Fruit fly (Drosophila melanogaster) whole organism, prepupa: ENCODE data around the gene CG10098.

Experiments used
- CG10669 ChIP-seq: fragments of 200-800 bp; sonication (Bioruptor generic); optimal IDR thresholded peaks from 3 replicates; lab custom pipeline; 2018; ENCODE audit warnings: missing biosample characterization, mild to moderate bottlenecking, missing genetic modification characterization, moderate library complexity
- CG11762 ChIP-seq: fragments of 200-800 bp; sonication (Bioruptor generic); optimal IDR thresholded peaks from 3 replicates; lab custom pipeline; 2016; ENCODE audit warnings: missing biosample characterization, missing genetic modification characterization; ENCODE audit not compliant: insufficient read depth
- CG11902 ChIP-seq: fragments of 200-800 bp; sonication (Bioruptor generic); optimal IDR thresholded peaks from 3 replicates; lab custom pipeline; 2016; ENCODE audit warnings: missing biosample characterization, missing genetic modification characterization
- CG15336 ChIP-seq: fragments of 200-800 bp; sonication (Bioruptor generic); IDR thresholded peaks from 2 replicates; pipeline ENCODE4 v1.3.6; 2022; ENCODE audit warnings: missing biosample characterization, missing genetic modification characterization
- CG1621 ChIP-seq: fragments of 200-800 bp; sonication (Bioruptor generic); optimal IDR thresholded peaks from 3 replicates; lab custom pipeline; 2018; ENCODE audit warnings: missing biosample characterization, mild to moderate bottlenecking, missing genetic modification characterization
- CG16779 ChIP-seq: fragments of 200-800 bp; sonication (Bioruptor generic); optimal IDR thresholded peaks from 3 replicates; lab custom pipeline; 2017; ENCODE audit warnings: missing biosample characterization, mild to moderate bottlenecking, missing genetic modification characterization
- CG31627 ChIP-seq: fragments of 200-800 bp; sonication (Bioruptor generic); optimal IDR thresholded peaks from 3 replicates; lab custom pipeline; 2016; ENCODE audit warnings: missing biosample characterization, missing genetic modification characterization
- CG32006 ChIP-seq: fragments of 200-800 bp; sonication (Bioruptor generic); optimal IDR thresholded peaks from 3 replicates; lab custom pipeline; 2017; ENCODE audit warnings: missing biosample characterization, mild to moderate bottlenecking, missing genetic modification characterization
- CG34406 ChIP-seq: fragments of 200-800 bp; sonication (Bioruptor generic); optimal IDR thresholded peaks from 3 replicates; lab custom pipeline; 2016; ENCODE audit warnings: missing biosample characterization, missing genetic modification characterization
- CG6163 ChIP-seq: fragments of 200-800 bp; sonication (Bioruptor generic); IDR thresholded peaks from 3 replicates; pipeline ENCODE4 v1.3.6; 2022; ENCODE audit warnings: missing biosample characterization, missing genetic modification characterization
- CG6276 ChIP-seq: fragments of 200-800 bp; sonication (Bioruptor generic); optimal IDR thresholded peaks from 2 replicates; lab custom pipeline; 2017; ENCODE audit warnings: missing biosample characterization, mild to moderate bottlenecking, missing genetic modification characterization
- CG6792 ChIP-seq: fragments of 200-800 bp; sonication (Bioruptor generic); optimal IDR thresholded peaks from 3 replicates; lab custom pipeline; 2016; ENCODE audit warnings: missing biosample characterization, missing genetic modification characterization
- CG6854 ChIP-seq: fragments of 200-800 bp; sonication (Bioruptor generic); optimal IDR thresholded peaks from 2 replicates; lab custom pipeline; 2017; ENCODE audit warnings: missing biosample characterization, mild to moderate bottlenecking, missing genetic modification characterization
- CG7368 ChIP-seq: fragments of 200-800 bp; sonication (Bioruptor generic); optimal IDR thresholded peaks from 3 replicates; lab custom pipeline; 2016; ENCODE audit warnings: missing biosample characterization, missing genetic modification characterization
- CG8119 ChIP-seq: fragments of 200-800 bp; sonication (Bioruptor generic); IDR thresholded peaks from 3 replicates; pipeline ENCODE4 v1.3.6; 2022; ENCODE audit warnings: missing biosample characterization, missing genetic modification characterization
- CG8319 ChIP-seq: fragments of 200-800 bp; sonication (Bioruptor generic); optimal IDR thresholded peaks from 3 replicates; lab custom pipeline; 2016; ENCODE audit warnings: missing biosample characterization, missing genetic modification characterization
- CG8632 ChIP-seq: fragments of 200-800 bp; sonication (Bioruptor generic); optimal IDR thresholded peaks from 3 replicates; lab custom pipeline; 2016; ENCODE audit warnings: missing biosample characterization, missing genetic modification characterization
- Eip75B ChIP-seq: fragments of 200-800 bp; sonication (Bioruptor generic); optimal IDR thresholded peaks from 3 replicates; lab custom pipeline; 2016; ENCODE audit warnings: missing biosample characterization, missing genetic modification characterization
- Eip78C ChIP-seq: fragments of 200-800 bp; sonication (Bioruptor generic); peaks from one replicate; lab custom pipeline; 2016; ENCODE audit warnings: missing biosample characterization, missing genetic modification characterization
- Eip93F ChIP-seq: fragments of 200-800 bp; sonication (Bioruptor generic); optimal IDR thresholded peaks from 2 replicates; lab custom pipeline; 2016; ENCODE audit warnings: missing biosample characterization, mild to moderate bottlenecking, missing genetic modification characterization
- Ets21C ChIP-seq: fragments of 200-800 bp; sonication (Bioruptor generic); optimal IDR thresholded peaks from 3 replicates; lab custom pipeline; 2016; ENCODE audit warnings: missing biosample characterization, missing genetic modification characterization
- Ets96B ChIP-seq: fragments of 200-800 bp; optimal IDR thresholded peaks from 2 replicates; lab custom pipeline; 2019; ENCODE audit warnings: missing biosample characterization, mild to moderate bottlenecking, missing genetic modification characterization, moderate library complexity
- Gug ChIP-seq: fragments of 200-800 bp; sonication (Bioruptor generic); IDR thresholded peaks from 2 replicates; pipeline ENCODE4 v1.3.6; 2022; ENCODE audit warnings: missing biosample characterization, missing genetic modification characterization
- Hr38 ChIP-seq: sonication (Bioruptor generic); optimal IDR thresholded peaks from 2 replicates; lab custom pipeline; 2016; ENCODE audit warnings: missing biosample characterization, missing genetic modification characterization
- Hr4 ChIP-seq: fragments of 200-800 bp; sonication (Bioruptor generic); optimal IDR thresholded peaks from 3 replicates; lab custom pipeline; 2016; ENCODE audit warnings: missing biosample characterization, missing genetic modification characterization
- Lpt ChIP-seq: fragments of 200-800 bp; sonication (Bioruptor generic); optimal IDR thresholded peaks from 3 replicates; lab custom pipeline; 2016; ENCODE audit warnings: missing biosample characterization, missing genetic modification characterization
- Met ChIP-seq: fragments of 200-800 bp; sonication (Bioruptor generic); optimal IDR thresholded peaks from 3 replicates; lab custom pipeline; 2016; ENCODE audit warnings: missing biosample characterization, missing genetic modification characterization
- Smox ChIP-seq: fragments of 200-800 bp; sonication (Bioruptor generic); optimal IDR thresholded peaks from 3 replicates; lab custom pipeline; 2016; ENCODE audit warnings: missing biosample characterization, missing genetic modification characterization
- Sox15 ChIP-seq: fragments of 200-800 bp; sonication (Bioruptor generic); optimal IDR thresholded peaks from 3 replicates; lab custom pipeline; 2016; ENCODE audit warnings: missing biosample characterization, missing genetic modification characterization
- achi ChIP-seq: fragments of 200-800 bp; sonication (Bioruptor generic); optimal IDR thresholded peaks from 3 replicates; lab custom pipeline; 2016; ENCODE audit warnings: missing biosample characterization, missing genetic modification characterization
- acj6 ChIP-seq: fragments of 200-800 bp; sonication (Bioruptor generic); optimal IDR thresholded peaks from 3 replicates; lab custom pipeline; 2016; ENCODE audit warnings: missing biosample characterization, missing genetic modification characterization
- dac ChIP-seq: fragments of 200-800 bp; sonication (Bioruptor generic); optimal IDR thresholded peaks from 2 replicates; lab custom pipeline; 2017; ENCODE audit warnings: missing biosample characterization, mild to moderate bottlenecking, missing genetic modification characterization
- dsx ChIP-seq: fragments of 200-800 bp; optimal IDR thresholded peaks from 3 replicates; lab custom pipeline; 2019; ENCODE audit warnings: missing biosample characterization, mild to moderate bottlenecking, missing genetic modification characterization, moderate library complexity; ENCODE audit not compliant: poor library complexity, severe bottlenecking
- fd59A ChIP-seq: fragments of 200-800 bp; sonication (Bioruptor generic); optimal IDR thresholded peaks from 2 replicates; lab custom pipeline; 2017; ENCODE audit warnings: missing biosample characterization, mild to moderate bottlenecking, missing genetic modification characterization, missing genetic modification reagents
- fd85E ChIP-seq: fragments of 200-800 bp; sonication (Bioruptor generic); optimal IDR thresholded peaks from 3 replicates; lab custom pipeline; 2016; ENCODE audit warnings: missing biosample characterization, missing genetic modification characterization
- fkh ChIP-seq: fragments of 200-800 bp; sonication (Bioruptor generic); optimal IDR thresholded peaks from 3 replicates; lab custom pipeline; 2017; ENCODE audit warnings: missing biosample characterization, mild to moderate bottlenecking, missing genetic modification characterization, moderate library complexity
- lz ChIP-seq: fragments of 200-800 bp; sonication (Bioruptor generic); optimal IDR thresholded peaks from 3 replicates; lab custom pipeline; 2016; ENCODE audit warnings: missing biosample characterization, missing genetic modification characterization
- net ChIP-seq: fragments of 200-800 bp; sonication (Bioruptor generic); optimal IDR thresholded peaks from 3 replicates; lab custom pipeline; 2016; ENCODE audit warnings: missing biosample characterization, missing genetic modification characterization
- pdm3 ChIP-seq: fragments of 200-800 bp; sonication (Bioruptor generic); optimal IDR thresholded peaks from 3 replicates; lab custom pipeline; 2016; ENCODE audit warnings: missing biosample characterization, missing genetic modification characterization
- salr ChIP-seq, 2 experiments: fragments of 200-800 bp; sonication (Bioruptor generic); optimal IDR thresholded peaks; 3 replicates each; lab custom pipeline; 2016 to 2018; ENCODE audit warnings: missing biosample characterization in 2 of 2, missing genetic modification characterization in 2 of 2, mild to moderate bottlenecking in 1 of 2
- spab ChIP-seq: fragments of 200-800 bp; sonication (Bioruptor generic); optimal IDR thresholded peaks from 2 replicates; lab custom pipeline; 2017; ENCODE audit warnings: missing biosample characterization, mild to moderate bottlenecking, missing genetic modification characterization, missing genetic modification reagents
- ss ChIP-seq, 2 experiments: fragments of 200-800 bp; sonication (Bioruptor generic); optimal IDR thresholded peaks; 2 replicates in 1 of 2; 3 replicates in 1 of 2; lab custom pipeline; 2017 to 2018; ENCODE audit warnings: mild to moderate bottlenecking in 2 of 2, missing biosample characterization in 2 of 2, missing genetic modification characterization in 2 of 2, moderate library complexity in 1 of 2
- svp ChIP-seq: fragments of 200-800 bp; sonication (Bioruptor generic); peaks from one replicate; lab custom pipeline; 2016; ENCODE audit warnings: missing biosample characterization, missing genetic modification characterization
- topi ChIP-seq: fragments of 200-800 bp; sonication (Bioruptor generic); optimal IDR thresholded peaks from 3 replicates; lab custom pipeline; 2016; ENCODE audit warnings: missing biosample characterization, missing genetic modification characterization
- vri ChIP-seq: fragments of 200-800 bp; sonication (Bioruptor generic); optimal IDR thresholded peaks from 3 replicates; lab custom pipeline; 2016; ENCODE audit warnings: missing biosample characterization, mild to moderate bottlenecking, missing genetic modification characterization

CG10098 gene

dm6 chr3R:7107713-7108588 lies 16.4 kb upstream of the CG10098 start (continued):
- TF ChIP-seq Ets21C (GFP tag; lab: Kevin White, UChicago) (no peak), Sox15 (GFP tag; lab: Kevin White, UChicago) (no peak), Gug (GFP tag; lab: Robert Waterston, UW) (no peak), fd59A (GFP tag; lab: Kevin White, UChicago) (no peak), CG34406 (GFP tag; lab: Kevin White, UChicago) (no peak), svp (GFP tag; lab: Kevin White, UChicago) (peak; percentile 75), vri (peak; percentile 38), pdm3 (GFP tag; lab: Kevin White, UChicago) (no peak), CG8632 (peak; percentile 1), CG8319 (no peak), CG16779 (no peak), achi (GFP tag; lab: Kevin White, UChicago) (no peak), dac (GFP tag; lab: Kevin White, UChicago) (no peak), Eip78C (GFP tag; lab: Kevin White, UChicago) (peak; percentile 80), fkh (peak; percentile 35)
- TF ChIP-seq, all 60 proteins: peak for 16

- peak; percentile 82 for TF ChIP-seq Hr38 (GFP tag; lab: Kevin White, UChicago)
- TF ChIP-seq net (GFP tag; lab: Kevin White, UChicago): peak; percentile 96
- TF ChIP-seq CG32006 (GFP tag; lab: Kevin White, UChicago): peak; percentile 98
- peak; percentile 84 for TF ChIP-seq CG1621
- TF ChIP-seq Hr4 (GFP tag; lab: Kevin White, UChicago): peak; percentile 99
- peak; percentile 83 to 85 for TF ChIP-seq ss (GFP tag; optimal IDR thresholded peaks at IDR 0.05; lab: Kevin White, UChicago)
- TF ChIP-seq CG6854 (GFP tag; lab: Kevin White, UChicago): peak; percentile 84
- peak; percentile 92 for TF ChIP-seq CG10669 (GFP tag; lab: Kevin White, UChicago)
- peak; percentile 97 for TF ChIP-seq lz (GFP tag; lab: Kevin White, UChicago)
- peak; percentile 74 for TF ChIP-seq dac (GFP tag; lab: Kevin White, UChicago)
- peak; percentile 98 for TF ChIP-seq Met (GFP tag; lab: Kevin White, UChicago)
- TF ChIP-seq CG7368 (GFP tag; lab: Kevin White, UChicago): peak; percentile 92
- peak; percentile 98 for TF ChIP-seq topi (GFP tag; lab: Kevin White, UChicago)
- no peak for TF ChIP-seq CG6163 (GFP tag; lab: Robert Waterston, UW)
- peak; percentile 96 for TF ChIP-seq Ets96B (tag; lab: Kevin White, UChicago)
- TF ChIP-seq achi (GFP tag; lab: Kevin White, UChicago): peak; percentile 96
- TF ChIP-seq CG6792 (GFP tag; lab: Kevin White, UChicago): peak; percentile 93
- TF ChIP-seq Smox (GFP tag; lab: Kevin White, UChicago): peak; percentile 97
- peak; percentile 96 for TF ChIP-seq CG6276
- peak; percentile 71 for TF ChIP-seq Eip93F (GFP tag; lab: Kevin White, UChicago)
- TF ChIP-seq CG8119 (GFP tag; lab: Robert Waterston, UW): no peak
- peak; percentile 100 for TF ChIP-seq Eip78C (GFP tag; lab: Kevin White, UChicago)
- TF ChIP-seq CG15336 (GFP tag; lab: Robert Waterston, UW): no peak
- TF ChIP-seq Eip75B (GFP tag; lab: Kevin White, UChicago): peak; percentile 96
- TF ChIP-seq CG34406 (GFP tag; lab: Kevin White, UChicago): peak; percentile 96
- peak; percentile 73 to 99 for TF ChIP-seq salr (GFP tag; optimal IDR thresholded peaks at IDR 0.05; lab: Kevin White, UChicago)
- peak; percentile 93 for TF ChIP-seq spab (GFP tag; lab: Kevin White, UChicago)
- TF ChIP-seq fkh: no peak
- peak; percentile 89 for TF ChIP-seq vri
- TF ChIP-seq acj6 (GFP tag; lab: Kevin White, UChicago): peak; percentile 96
- TF ChIP-seq CG11902 (GFP tag; lab: Kevin White, UChicago): peak; percentile 88
- TF ChIP-seq CG8632: peak; percentile 95
- peak; percentile 90 for TF ChIP-seq Sox15 (GFP tag; lab: Kevin White, UChicago)
- peak; percentile 98 for TF ChIP-seq CG31627 (GFP tag; lab: Kevin White, UChicago)
- TF ChIP-seq fd85E: peak; percentile 85
- peak; percentile 96 for TF ChIP-seq CG11762 (GFP tag; lab: Kevin White, UChicago)
- peak; percentile 97 for TF ChIP-seq Lpt
- TF ChIP-seq Gug (GFP tag; lab: Robert Waterston, UW): no peak
- peak; percentile 94 for TF ChIP-seq dsx
- peak; percentile 97 for TF ChIP-seq pdm3 (GFP tag; lab: Kevin White, UChicago)
These were observed 15.6 kb upstream of the CG10098 start for dm6 chr3R:7108589-7109312.
